Worm (Caenorhabditis elegans) whole organism, L1 larva: ENCODE results near the gene C52A11.3.

Experiments
- C04F5.9 ChIP-seq: sonication (generic microtip); optimal IDR thresholded peaks from 2 replicates; lab custom pipeline; 2016; ENCODE audit warnings: missing genetic modification characterization, missing compliant biosample characterization
- C34B4.2 ChIP-seq: sonication (generic microtip); optimal IDR thresholded peaks from 2 replicates; lab custom pipeline; 2017; ENCODE audit warnings: mild to moderate bottlenecking, missing genetic modification characterization, missing compliant biosample characterization
- F16B12.6 ChIP-seq: fragments of 150-350 bp; optimal IDR thresholded peaks from 2 replicates; lab custom pipeline; 2014; ENCODE audit warnings: missing biosample characterization, missing genetic modification characterization
- aha-1 ChIP-seq: fragments of 150-350 bp; optimal IDR thresholded peaks from 2 replicates; lab custom pipeline; 2014; ENCODE audit warnings: missing biosample characterization, missing genetic modification characterization
- ceh-82 ChIP-seq, 3 experiments: fragments of 150-350 bp in 1 of 3; sonication (generic microtip) in 2 of 3; optimal IDR thresholded peaks; 2 replicates each; lab custom pipeline; 2014 to 2017; ENCODE audit warnings: missing biosample characterization in 3 of 3, missing genetic modification characterization in 3 of 3
- ceh-88 ChIP-seq: fragments of 200-800 bp; sonication (Bioruptor generic); IDR thresholded peaks from 2 replicates; pipeline ENCODE4 v1.3.6; 2022; ENCODE audit warnings: missing genetic modification characterization, missing compliant biosample characterization
- ceh-90 ChIP-seq: sonication (generic microtip); optimal IDR thresholded peaks from 2 replicates; lab custom pipeline; 2016; ENCODE audit warnings: missing genetic modification characterization, missing compliant biosample characterization
- ces-1 ChIP-seq: fragments of 150-350 bp; optimal IDR thresholded peaks from 2 replicates; lab custom pipeline; 2014; ENCODE audit warnings: missing biosample characterization, missing genetic modification reagents, missing genetic modification characterization
- dpl-1 ChIP-seq, 3 experiments: fragments of 150-350 bp in 2 of 3; sonication (generic microtip) in 1 of 3; optimal IDR thresholded peaks; 2 replicates each; lab custom pipeline; 2014 to 2017; ENCODE audit warnings: missing biosample characterization in 3 of 3, missing genetic modification characterization in 3 of 3, missing genetic modification reagents in 3 of 3
- dsc-1 ChIP-seq: sonication (generic microtip); optimal IDR thresholded peaks from 2 replicates; lab custom pipeline; 2016; ENCODE audit warnings: mild to moderate bottlenecking, missing genetic modification characterization, missing compliant biosample characterization
- efl-1 ChIP-seq, 4 experiments: fragments of 150-350 bp; optimal IDR thresholded peaks in 3 of 4; peaks in 1 of 4; 1 replicate in 1 of 4; 2 replicates in 3 of 4; lab custom pipeline; 2014; ENCODE audit warnings: missing biosample characterization in 2 of 4, missing genetic modification characterization in 2 of 4, missing genetic modification reagents in 2 of 4
- egl-13 ChIP-seq: sonication (generic microtip); optimal IDR thresholded peaks from 2 replicates; lab custom pipeline; 2016; ENCODE audit warnings: missing genotype, missing genetic modification reagents, missing genetic modification characterization, missing compliant biosample characterization
- elt-2 ChIP-seq: sonication (generic microtip); optimal IDR thresholded peaks from 2 replicates; lab custom pipeline; 2016; ENCODE audit warnings: missing genetic modification characterization, mild to moderate bottlenecking, inconsistent platforms, missing compliant biosample characterization, missing genetic modification reagents
- elt-3 ChIP-seq, 6 experiments: fragments of 150-350 bp in 1 of 6; sonication (generic microtip); optimal IDR thresholded peaks; 2 replicates each; lab custom pipeline; 2017 to 2018; ENCODE audit warnings: missing biosample characterization in 6 of 6, missing genetic modification characterization in 6 of 6, inconsistent platforms in 1 of 6
- fkh-10 ChIP-seq: sonication (generic microtip); optimal IDR thresholded peaks from 2 replicates; lab custom pipeline; 2017; ENCODE audit warnings: missing biosample characterization, missing genetic modification reagents, missing genetic modification characterization
- fkh-4 ChIP-seq: sonication (generic microtip); optimal IDR thresholded peaks from 2 replicates; lab custom pipeline; 2016; ENCODE audit warnings: missing compliant biosample characterization, missing genetic modification characterization, borderline replicate concordance
- hlh-4 ChIP-seq: sonication (generic microtip); optimal IDR thresholded peaks from 2 replicates; lab custom pipeline; 2016; ENCODE audit warnings: mild to moderate bottlenecking, missing genetic modification characterization, missing compliant biosample characterization
- irx-1 ChIP-seq: sonication (generic microtip); optimal IDR thresholded peaks from 2 replicates; lab custom pipeline; 2016; ENCODE audit warnings: missing genetic modification characterization, missing compliant biosample characterization
- isw-1 ChIP-seq: fragments of 200-800 bp; sonication (Bioruptor generic); IDR thresholded peaks from 2 replicates; pipeline ENCODE4 v1.3.6; 2022; ENCODE audit warnings: missing genetic modification characterization, missing compliant biosample characterization
- lin-14 ChIP-seq: fragments of 200-800 bp; sonication (Bioruptor generic); optimal IDR thresholded peaks from 2 replicates; lab custom pipeline; 2018; ENCODE audit warnings: mild to moderate bottlenecking, missing genetic modification characterization, moderate library complexity, missing compliant biosample characterization
- lin-35 ChIP-seq, 2 experiments: fragments of 150-350 bp; optimal IDR thresholded peaks; 2 replicates each; lab custom pipeline; 2014; ENCODE audit warnings: missing biosample characterization in 2 of 2, missing genetic modification characterization in 2 of 2, missing genetic modification reagents in 2 of 2
- lin-39 ChIP-seq: fragments of 150-350 bp; optimal IDR thresholded peaks from 2 replicates; lab custom pipeline; 2014; ENCODE audit warnings: missing biosample characterization, missing genetic modification reagents, missing genetic modification characterization
- lsy-2 ChIP-seq, 2 experiments: fragments of 150-350 bp; optimal IDR thresholded peaks; 2 replicates each; lab custom pipeline; 2014; ENCODE audit warnings: missing biosample characterization in 2 of 2, missing genetic modification characterization in 2 of 2
- mab-9 ChIP-seq: fragments of 200-800 bp; sonication (Bioruptor generic); IDR thresholded peaks from 2 replicates; pipeline ENCODE4 v1.3.6; 2022; ENCODE audit warnings: missing genetic modification reagents, missing genetic modification characterization, missing compliant biosample characterization
- mef-2 ChIP-seq: fragments of 150-350 bp; optimal IDR thresholded peaks from 2 replicates; lab custom pipeline; 2014; ENCODE audit warnings: missing biosample characterization, missing genetic modification characterization
- nhr-12 ChIP-seq: sonication (generic microtip); optimal IDR thresholded peaks from 2 replicates; lab custom pipeline; 2017; ENCODE audit warnings: missing biosample characterization, missing genetic modification characterization
- nhr-20 ChIP-seq: sonication (generic microtip); optimal IDR thresholded peaks from 2 replicates; lab custom pipeline; 2016; ENCODE audit warnings: mild to moderate bottlenecking, missing genetic modification characterization, missing compliant biosample characterization
- nhr-47 ChIP-seq: sonication (generic microtip); optimal IDR thresholded peaks from 2 replicates; lab custom pipeline; 2016; ENCODE audit warnings: mild to moderate bottlenecking, missing genetic modification characterization, moderate library complexity, missing compliant biosample characterization
- nhr-71 ChIP-seq: sonication (generic microtip); optimal IDR thresholded peaks from 2 replicates; lab custom pipeline; 2016; ENCODE audit warnings: mild to moderate bottlenecking, missing genetic modification characterization, moderate library complexity, missing compliant biosample characterization
- nhr-84 ChIP-seq: sonication (generic microtip); optimal IDR thresholded peaks from 2 replicates; lab custom pipeline; 2017; ENCODE audit warnings: missing biosample characterization, missing genetic modification characterization
- nhr-85 ChIP-seq: sonication (generic microtip); peaks from one replicate; lab custom pipeline; 2016; ENCODE audit warnings: missing genetic modification characterization, inconsistent platforms, missing compliant biosample characterization
- nhr-90 ChIP-seq: sonication (generic microtip); optimal IDR thresholded peaks from 2 replicates; lab custom pipeline; 2016; ENCODE audit warnings: mild to moderate bottlenecking, missing genetic modification characterization, missing compliant biosample characterization; ENCODE audit not compliant: poor library complexity
- pag-3 ChIP-seq: sonication (generic microtip); optimal IDR thresholded peaks from 2 replicates; lab custom pipeline; 2017; ENCODE audit warnings: missing genetic modification characterization, mild to moderate bottlenecking, missing compliant biosample characterization, antibody characterized with exemption, borderline replicate concordance; ENCODE audit not compliant: insufficient read depth
- skn-1 ChIP-seq: fragments of 150-350 bp; optimal IDR thresholded peaks from 2 replicates; lab custom pipeline; 2014; ENCODE audit warnings: missing biosample characterization, missing genetic modification characterization
- snpc-4 ChIP-seq: fragments of 150-350 bp; optimal IDR thresholded peaks from 2 replicates; lab custom pipeline; 2014; ENCODE audit warnings: missing biosample characterization, missing genetic modification characterization
- sox-4 ChIP-seq: sonication (generic microtip); optimal IDR thresholded peaks from 2 replicates; lab custom pipeline; 2016; ENCODE audit warnings: missing genetic modification characterization, missing compliant biosample characterization
- sup-37 ChIP-seq: fragments of 200-800 bp; sonication (Bioruptor generic); optimal IDR thresholded peaks from 2 replicates; lab custom pipeline; 2018; ENCODE audit warnings: mild to moderate bottlenecking, missing genetic modification characterization, missing compliant biosample characterization
- swsn-7 ChIP-seq: sonication (generic microtip); optimal IDR thresholded peaks from 2 replicates; lab custom pipeline; 2016; ENCODE audit warnings: missing genetic modification characterization, missing compliant biosample characterization
- tbx-2 ChIP-seq: sonication (generic microtip); optimal IDR thresholded peaks from 2 replicates; lab custom pipeline; 2016; ENCODE audit warnings: missing genetic modification characterization, missing compliant biosample characterization
- unc-130 ChIP-seq: fragments of 150-350 bp; optimal IDR thresholded peaks from 2 replicates; lab custom pipeline; 2017; ENCODE audit warnings: missing biosample characterization, missing genetic modification characterization, inconsistent platforms
- unc-30 ChIP-seq: sonication (generic microtip); optimal IDR thresholded peaks from 2 replicates; lab custom pipeline; 2017; ENCODE audit warnings: missing biosample characterization, missing genetic modification characterization
- unc-62 ChIP-seq: fragments of 150-350 bp; optimal IDR thresholded peaks from 2 replicates; lab custom pipeline; 2014; ENCODE audit warnings: missing biosample characterization, missing genetic modification reagents, missing genetic modification characterization
- unc-86 ChIP-seq: sonication (generic microtip); optimal IDR thresholded peaks from 2 replicates; lab custom pipeline; 2016; ENCODE audit warnings: missing genetic modification characterization, missing compliant biosample characterization
- unc-98 ChIP-seq: fragments of 200-800 bp; sonication (Bioruptor generic); IDR thresholded peaks from 2 replicates; pipeline ENCODE4 v1.3.6; 2022; ENCODE audit warnings: missing genetic modification characterization, missing compliant biosample characterization
- xbp-1 ChIP-seq: sonication (generic microtip); optimal IDR thresholded peaks from 2 replicates; lab custom pipeline; 2016; ENCODE audit warnings: missing genetic modification characterization, missing compliant biosample characterization
- ztf-4 ChIP-seq: fragments of 150-350 bp; optimal IDR thresholded peaks from 2 replicates; lab custom pipeline; 2014; ENCODE audit warnings: missing biosample characterization, missing genetic modification characterization

C52A11.3 gene

DNA sequence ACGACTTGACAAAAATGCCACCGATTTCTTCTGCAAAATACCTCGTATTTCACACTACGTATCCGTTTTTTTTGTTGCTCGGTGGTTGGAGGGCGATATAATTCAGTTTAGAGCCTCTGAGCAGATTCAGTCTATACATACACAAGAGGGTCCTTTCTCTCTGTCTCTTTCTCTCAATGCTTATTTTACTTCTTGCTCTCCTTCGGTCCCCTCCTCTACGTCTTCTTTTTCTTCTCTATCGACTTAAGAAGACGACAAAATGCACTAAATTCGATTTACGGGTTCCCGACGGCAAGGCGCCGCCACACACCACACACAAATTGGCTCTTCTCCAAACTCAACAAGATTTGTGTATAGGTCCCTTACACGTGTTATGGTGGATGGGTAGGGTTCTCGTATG is 21.8 kb downstream of the C52A11.3 start:
- TF ChIP-seq nhr-90 (tag; lab: Kevin White, UChicago) (no peak), dpl-1 (GFP tag; optimal IDR thresholded peaks at IDR 0.05; lab: Kevin White, UChicago) (no peak), nhr-47 (tag; lab: Kevin White, UChicago) (peak; percentile 9), dsc-1 (tag; lab: Kevin White, UChicago) (no peak), swsn-7 (tag; lab: Kevin White, UChicago) (no peak), egl-13 (tag; lab: Kevin White, UChicago) (no peak), C34B4.2 (tag; lab: Kevin White, UChicago) (no peak), isw-1 (GFP tag; lab: Robert Waterston, UW) (0 out of 2 replicates have a peak, but pooled peaks have one; percentile 9), efl-1 (optimal IDR thresholded peaks at IDR 0.05; lab: Kevin White, UChicago) (no peak), efl-1 (GFP tag; optimal IDR thresholded peaks at IDR 0.05 in 1 of 2; lab: Kevin White, UChicago) (peak in 1 of 2 experiments; percentile 53), nhr-20 (tag; lab: Kevin White, UChicago) (no peak), nhr-71 (tag; lab: Kevin White, UChicago) (peak; percentile 26), lin-14 (GFP tag; lab: Kevin White, UChicago) (peak; percentile 84), mef-2 (tag; lab: Kevin White, UChicago) (no peak), tbx-2 (tag; lab: Kevin White, UChicago) (no peak), sup-37 (GFP tag; lab: Kevin White, UChicago) (no peak), fkh-4 (tag; lab: Kevin White, UChicago) (no peak), lin-39 (no peak), fkh-10 (GFP tag; lab: Kevin White, UChicago) (peak; percentile 67), pag-3 (tag; lab: Kevin White, UChicago) (no peak), nhr-84 (no peak), lin-35 (GFP tag; optimal IDR thresholded peaks at IDR 0.05; lab: Kevin White, UChicago) (no peak), ces-1 (GFP tag; lab: Kevin White, UChicago) (peak; percentile 85), elt-3 (tag; optimal IDR thresholded peaks at IDR 0.05; lab: Kevin White, UChicago) (no peak), mab-9 (no peak), skn-1 (no peak), unc-30 (no peak), sox-4 (tag; lab: Kevin White, UChicago) (no peak), unc-86 (tag; lab: Kevin White, UChicago) (no peak), unc-98 (GFP tag; lab: Robert Waterston, UW) (no peak), ztf-4 (tag; lab: Kevin White, UChicago) (no peak), snpc-4 (no peak), lsy-2 (tag; optimal IDR thresholded peaks at IDR 0.05; lab: Kevin White, UChicago) (peak in 1 of 2 experiments; percentile 1)
- TF ChIP-seq, all 84 proteins: peak for 8

DNA sequence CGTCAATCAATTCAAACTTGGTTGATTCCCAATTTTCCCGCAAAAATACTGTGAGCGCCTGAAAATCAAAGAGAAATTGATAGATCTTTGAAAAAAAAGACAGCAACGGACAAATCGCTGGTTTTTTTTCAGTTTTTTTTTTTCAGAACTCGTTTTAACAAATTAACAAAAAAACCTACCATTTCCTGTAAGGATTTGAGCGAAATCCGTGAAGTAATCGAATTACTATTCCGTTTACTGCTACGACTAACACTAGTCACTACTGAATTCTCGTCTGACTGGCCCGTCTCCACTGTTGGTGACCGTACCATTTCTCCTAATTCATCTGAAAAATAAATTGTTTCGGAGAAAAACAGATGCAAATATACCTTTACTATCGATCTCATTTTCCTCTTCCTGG is 22.3 kb downstream of the C52A11.3 start:
- TF ChIP-seq ceh-82 (tag; optimal IDR thresholded peaks at IDR 0.05; lab: Kevin White, UChicago) (no peak), irx-1 (tag; lab: Kevin White, UChicago) (no peak), snpc-4 (no peak), xbp-1 (tag; lab: Kevin White, UChicago) (no peak), F16B12.6 (no peak), C04F5.9 (tag; lab: Kevin White, UChicago) (no peak), unc-130 (tag; lab: Kevin White, UChicago) (no peak), nhr-85 (no peak), elt-2 (no peak), ceh-90 (tag; lab: Kevin White, UChicago) (no peak), unc-62 (no peak), ceh-88 (GFP tag; lab: Robert Waterston, UW) (no peak), nhr-12 (tag; lab: Kevin White, UChicago) (no peak), isw-1 (GFP tag; lab: Robert Waterston, UW) (no peak), aha-1 (tag; lab: Kevin White, UChicago) (no peak), hlh-4 (no peak)
